Worm (Caenorhabditis elegans): ENCODE results near the gene W03A5.2.
A peak's percentile ranks its signal among the peaks of the same experiment; 100 is the strongest.

W03A5.2 gene

ce11 chrIII:5371226-5371926 is 34.5 kb upstream of the W03A5.2 start, which contains the start of gene szy-2:
Gene szy-2 (minus strand): TSS chrIII:5371276.
- TF ChIP-seq ceh-8 (GFP tag; optimal IDR thresholded peaks at IDR 0.05) (no peak), dsc-1 (tag; optimal IDR thresholded peaks at IDR 0.05) (no peak), sup-37 (GFP tag; optimal IDR thresholded peaks at IDR 0.05) (no peak), rnt-1 (tag; optimal IDR thresholded peaks at IDR 0.05) (no peak), nhr-237 (tag; optimal IDR thresholded peaks at IDR 0.05) (no peak), hlh-4 (tag; optimal IDR thresholded peaks at IDR 0.05) (no peak), ces-1 (GFP tag; optimal IDR thresholded peaks at IDR 0.05) (no peak), hlh-17 (GFP tag; optimal IDR thresholded peaks at IDR 0.05; ENCODE audit: borderline replicate concordance) (no peak), vab-15 (tag; optimal IDR thresholded peaks at IDR 0.05) (no peak)

- no peak for TF ChIP-seq egl-13 (tag; optimal IDR thresholded peaks at IDR 0.05)
- no peak for TF ChIP-seq mef-2 (tag; optimal IDR thresholded peaks at IDR 0.05)
- TF ChIP-seq lsy-2 (tag; optimal IDR thresholded peaks at IDR 0.05): peak in 1 of 2 experiments; percentile 27
- TF ChIP-seq zag-1 (tag; optimal IDR thresholded peaks at IDR 0.05): no peak
- TF ChIP-seq mab-9 (GFP tag; IDR thresholded peaks at IDR 0.05): no peak
- no peak for TF ChIP-seq swsn-7 (tag; optimal IDR thresholded peaks at IDR 0.05)
- no peak for TF ChIP-seq fkh-8 (tag; optimal IDR thresholded peaks at IDR 0.05)
- TF ChIP-seq snpc-4 (tag; optimal IDR thresholded peaks at IDR 0.05): no peak
- no peak for TF ChIP-seq sox-4 (tag; optimal IDR thresholded peaks at IDR 0.05)
- no peak for TF ChIP-seq zip-4 (GFP tag; optimal IDR thresholded peaks at IDR 0.05)
- no peak for TF ChIP-seq ceh-8 (GFP tag; optimal IDR thresholded peaks at IDR 0.05)
- TF ChIP-seq rnt-1 (tag; optimal IDR thresholded peaks at IDR 0.05): no peak
- TF ChIP-seq alr-1 (tag; optimal IDR thresholded peaks at IDR 0.05; ENCODE audit: borderline replicate concordance): no peak
- no peak for TF ChIP-seq tbx-2 (tag; optimal IDR thresholded peaks at IDR 0.05)
- TF ChIP-seq nhr-47 (tag; optimal IDR thresholded peaks at IDR 0.05): no peak
- no peak for TF ChIP-seq nhr-12 (tag; optimal IDR thresholded peaks at IDR 0.05)
- no peak for TF ChIP-seq Y116A8C.19 (tag; optimal IDR thresholded peaks at IDR 0.05; ENCODE audit: borderline replicate concordance)
- no peak for TF ChIP-seq aha-1 (tag; optimal IDR thresholded peaks at IDR 0.05)
- no peak for TF ChIP-seq hlh-4 (tag; optimal IDR thresholded peaks at IDR 0.05)
- TF ChIP-seq nhr-85 (tag): no peak
- TF ChIP-seq jun-1 (tag; optimal IDR thresholded peaks at IDR 0.05): no peak
- no peak for TF ChIP-seq snu-23 (GFP tag; optimal IDR thresholded peaks at IDR 0.05)
- TF ChIP-seq ceh-63 (GFP tag; optimal IDR thresholded peaks at IDR 0.05): no peak
- no peak for TF ChIP-seq ztf-4 (tag; optimal IDR thresholded peaks at IDR 0.05)
- peak; percentile 50 for TF ChIP-seq lin-14 (GFP tag; optimal IDR thresholded peaks at IDR 0.05)
- no peak for TF ChIP-seq fos-1 (tag; optimal IDR thresholded peaks at IDR 0.05)
- TF ChIP-seq unc-98 (GFP tag; IDR thresholded peaks at IDR 0.05): no peak
- TF ChIP-seq lir-3 (tag; optimal IDR thresholded peaks at IDR 0.05; ENCODE audit: poor library complexity): no peak
- peak in 1 of 6 experiments; percentile 1 for TF ChIP-seq elt-3 (tag; optimal IDR thresholded peaks at IDR 0.05)
- no peak for TF ChIP-seq vab-15 (tag; optimal IDR thresholded peaks at IDR 0.05)
- peak; percentile 27 for TF ChIP-seq nhr-20 (tag; optimal IDR thresholded peaks at IDR 0.05)
- TF ChIP-seq F16B12.6 (tag; optimal IDR thresholded peaks at IDR 0.05): no peak
- 0 out of 2 replicates have a peak, but pooled peaks have one; percentile 11 for TF ChIP-seq nhr-19 (GFP tag; conservative IDR thresholded peaks at IDR 0.05)
- peak; percentile 24 for TF ChIP-seq nhr-71 (tag; optimal IDR thresholded peaks at IDR 0.05)
- TF ChIP-seq hpl-2 (GFP tag; optimal IDR thresholded peaks at IDR 0.05): no peak
- TF ChIP-seq pag-3 (tag; optimal IDR thresholded peaks at IDR 0.05; ENCODE audit: borderline replicate concordance, insufficient read depth): no peak
- TF ChIP-seq blmp-1 (tag; optimal IDR thresholded peaks at IDR 0.05): peak; percentile 37
- no peak for TF ChIP-seq C16A3.4 (tag; optimal IDR thresholded peaks at IDR 0.05)
- no peak for TF ChIP-seq hlh-17 (GFP tag; optimal IDR thresholded peaks at IDR 0.05; ENCODE audit: borderline replicate concordance)
- no peak for TF ChIP-seq C34B4.2 (tag; optimal IDR thresholded peaks at IDR 0.05)
- no peak for TF ChIP-seq nhr-28 (tag; optimal IDR thresholded peaks at IDR 0.05)
- TF ChIP-seq egl-27 (tag; optimal IDR thresholded peaks at IDR 0.05): no peak
- no peak for TF ChIP-seq efl-1 (optimal IDR thresholded peaks at IDR 0.05)
- peak in 1 of 2 experiments; percentile 42 for TF ChIP-seq efl-1 (GFP tag; optimal IDR thresholded peaks at IDR 0.05 in 1 of 2)
- TF ChIP-seq grh-1 (GFP tag; IDR thresholded peaks at IDR 0.05): no peak
These were observed 33.0 kb upstream of the W03A5.2 start for ce11 chrIII:5372884-5373283.
